Worm (Caenorhabditis elegans): ENCODE measurements around the gene ZK470.6.
A peak's percentile ranks its signal among the peaks of the same experiment; 100 is the strongest.
"Not testable (repeated sequence)": the region's sequence is repeated elsewhere in the genome, so short reads cannot be mapped to it uniquely, and the experiment has no call there.

The ZK470.6 gene

ce11 chrX:4207385-4207784 lies 30.1 kb upstream of the ZK470.6 start, which contains the start of gene F20B6.9:
TSS of gene F20B6.9 (minus strand) at chrX:4207485.
- TF ChIP-seq T22C8.4 (GFP tag; IDR thresholded peaks at IDR 0.05); ztf-29 (GFP tag; IDR thresholded peaks at IDR 0.05); klf-2 (GFP tag; conservative IDR thresholded peaks at IDR 0.05): not testable (repeated sequence)

ce11 chrX:4202114-4202513 lies 24.8 kb upstream of the ZK470.6 start, which contains the start of gene F20B6.6:
TSS of gene F20B6.6 (minus strand) at chrX:4202214.
- not testable (repeated sequence) for TF ChIP-seq ref-1 (GFP tag; conservative IDR thresholded peaks at IDR 0.05); T22C8.4 (GFP tag; IDR thresholded peaks at IDR 0.05); flt-1 (GFP tag; IDR thresholded peaks at IDR 0.05)

- not testable (repeated sequence) for TF ChIP-seq med-1 (GFP tag; optimal IDR thresholded peaks at IDR 0.05; ENCODE audit: insufficient read depth); ztf-29 (GFP tag; IDR thresholded peaks at IDR 0.05); ztf-23 (GFP tag; IDR thresholded peaks at IDR 0.05)
These were observed 22.5 kb upstream of the ZK470.6 start, which contains the start of gene F20B6.5 for ce11 chrX:4199829-4200228. TSS of gene F20B6.5 (minus strand) at chrX:4199929.

- TF ChIP-seq tab-1 (GFP tag; IDR thresholded peaks at IDR 0.05) (no peak), cog-1 (tag; optimal IDR thresholded peaks at IDR 0.05) (no peak)
These were observed 19.1 kb upstream of the ZK470.6 start, which contains the start of gene F20B6.4 for ce11 chrX:4196431-4196830. TSS of gene F20B6.4 (minus strand) at chrX:4196531.

ce11 chrX:4193080-4193479 lies 15.8 kb upstream of the ZK470.6 start:
- no peak for TF ChIP-seq klf-2 (GFP tag; conservative IDR thresholded peaks at IDR 0.05)
- TF ChIP-seq ztf-29 (GFP tag; IDR thresholded peaks at IDR 0.05), result no peak
- TF ChIP-seq flt-1 (GFP tag; IDR thresholded peaks at IDR 0.05), result no peak
- no peak for TF ChIP-seq ref-1 (GFP tag; conservative IDR thresholded peaks at IDR 0.05)
- no peak for TF ChIP-seq tab-1 (GFP tag; IDR thresholded peaks at IDR 0.05)
- TF ChIP-seq med-1 (GFP tag; optimal IDR thresholded peaks at IDR 0.05; ENCODE audit: insufficient read depth), result no peak
- TF ChIP-seq ztf-23 (GFP tag; IDR thresholded peaks at IDR 0.05), result no peak
- TF ChIP-seq T22C8.4 (GFP tag; IDR thresholded peaks at IDR 0.05), result no peak
- TF ChIP-seq cog-1 (tag; optimal IDR thresholded peaks at IDR 0.05), result no peak

ce11 chrX:4192235-4192634 lies 14.9 kb upstream of the ZK470.6 start:
- TF ChIP-seq flt-1 (GFP tag; IDR thresholded peaks at IDR 0.05) (no peak), ztf-23 (GFP tag; IDR thresholded peaks at IDR 0.05) (no peak), med-1 (GFP tag; optimal IDR thresholded peaks at IDR 0.05; ENCODE audit: insufficient read depth) (no peak), ztf-29 (GFP tag; IDR thresholded peaks at IDR 0.05) (no peak), tab-1 (GFP tag; IDR thresholded peaks at IDR 0.05) (no peak), T22C8.4 (GFP tag; IDR thresholded peaks at IDR 0.05) (no peak), cog-1 (tag; optimal IDR thresholded peaks at IDR 0.05) (no peak), ref-1 (GFP tag; conservative IDR thresholded peaks at IDR 0.05) (no peak), klf-2 (GFP tag; conservative IDR thresholded peaks at IDR 0.05) (no peak)

ce11 chrX:4190537-4191144 lies 13.3 kb upstream of the ZK470.6 start, which contains the start of gene vha-12:
TSS of gene vha-12 (plus strand) at chrX:4191094.
- TF ChIP-seq med-1 (GFP tag; optimal IDR thresholded peaks at IDR 0.05; ENCODE audit: insufficient read depth) (no peak), cog-1 (tag; optimal IDR thresholded peaks at IDR 0.05) (peak; percentile 67), klf-2 (GFP tag; conservative IDR thresholded peaks at IDR 0.05) (no peak), tab-1 (GFP tag; IDR thresholded peaks at IDR 0.05) (no peak)

ce11 chrX:4186656-4187055 lies 9.4 kb upstream of the ZK470.6 start, which contains the start of gene mrp-6:
TSS of gene mrp-6 (minus strand) at chrX:4186756.
- TF ChIP-seq flt-1 (GFP tag; IDR thresholded peaks at IDR 0.05) (no peak), ztf-23 (GFP tag; IDR thresholded peaks at IDR 0.05) (no peak), ztf-29 (GFP tag; IDR thresholded peaks at IDR 0.05) (no peak), med-1 (GFP tag; optimal IDR thresholded peaks at IDR 0.05; ENCODE audit: insufficient read depth) (no peak)

- TF ChIP-seq klf-2 (GFP tag; conservative IDR thresholded peaks at IDR 0.05), result no peak
- no peak for TF ChIP-seq tab-1 (GFP tag; IDR thresholded peaks at IDR 0.05)
- no peak for TF ChIP-seq med-1 (GFP tag; optimal IDR thresholded peaks at IDR 0.05; ENCODE audit: insufficient read depth)
- TF ChIP-seq ztf-23 (GFP tag; IDR thresholded peaks at IDR 0.05), result no peak
- no peak for TF ChIP-seq T22C8.4 (GFP tag; IDR thresholded peaks at IDR 0.05)
- no peak for TF ChIP-seq flt-1 (GFP tag; IDR thresholded peaks at IDR 0.05)
- TF ChIP-seq cog-1 (tag; optimal IDR thresholded peaks at IDR 0.05), result no peak
- TF ChIP-seq ref-1 (GFP tag; conservative IDR thresholded peaks at IDR 0.05), result no peak
- TF ChIP-seq ztf-29 (GFP tag; IDR thresholded peaks at IDR 0.05), result no peak
These were observed 10.1 kb downstream of the ZK470.6 start, which contains the start of gene ZK470.14 for ce11 chrX:4167150-4167549. TSS of gene ZK470.14 (plus strand) at chrX:4167450.

- no peak for TF ChIP-seq klf-2 (GFP tag; conservative IDR thresholded peaks at IDR 0.05)
- no peak for TF ChIP-seq ztf-29 (GFP tag; IDR thresholded peaks at IDR 0.05)
- no peak for TF ChIP-seq cog-1 (tag; optimal IDR thresholded peaks at IDR 0.05)
- no peak for TF ChIP-seq flt-1 (GFP tag; IDR thresholded peaks at IDR 0.05)
- no peak for TF ChIP-seq med-1 (GFP tag; optimal IDR thresholded peaks at IDR 0.05; ENCODE audit: insufficient read depth)
- TF ChIP-seq tab-1 (GFP tag; IDR thresholded peaks at IDR 0.05), result no peak
- no peak for TF ChIP-seq ztf-23 (GFP tag; IDR thresholded peaks at IDR 0.05)
- no peak for TF ChIP-seq T22C8.4 (GFP tag; IDR thresholded peaks at IDR 0.05)
- no peak for TF ChIP-seq ref-1 (GFP tag; conservative IDR thresholded peaks at IDR 0.05)
These were observed 13.9 kb downstream of the ZK470.6 start, which contains the start of gene ZK470.1 for ce11 chrX:4163391-4163790. TSS of gene ZK470.1 (plus strand) at chrX:4163691.

- no peak for TF ChIP-seq T22C8.4 (GFP tag; IDR thresholded peaks at IDR 0.05)
- TF ChIP-seq flt-1 (GFP tag; IDR thresholded peaks at IDR 0.05), result no peak
- no peak for TF ChIP-seq cog-1 (tag; optimal IDR thresholded peaks at IDR 0.05)
- no peak for TF ChIP-seq med-1 (GFP tag; optimal IDR thresholded peaks at IDR 0.05; ENCODE audit: insufficient read depth)
- TF ChIP-seq ref-1 (GFP tag; conservative IDR thresholded peaks at IDR 0.05), result no peak
- TF ChIP-seq tab-1 (GFP tag; IDR thresholded peaks at IDR 0.05), result no peak
- no peak for TF ChIP-seq ztf-29 (GFP tag; IDR thresholded peaks at IDR 0.05)
- no peak for TF ChIP-seq ztf-23 (GFP tag; IDR thresholded peaks at IDR 0.05)
- TF ChIP-seq klf-2 (GFP tag; conservative IDR thresholded peaks at IDR 0.05), result no peak
These were observed 15.4 kb downstream of the ZK470.6 start for ce11 chrX:4161938-4162337.

All from whole organism, midembryonic.